Fruit fly (Drosophila melanogaster) whole organism, embryonic: Measurements from ENCODE around the gene w-cup.

Experiments
- Asciz ChIP-seq: fragments of 200-800 bp; sonication (Bioruptor generic); optimal IDR thresholded peaks from 2 replicates; lab custom pipeline; 2017; ENCODE audit warnings: missing biosample characterization, mild to moderate bottlenecking, missing genetic modification characterization, missing genetic modification reagents
- B-H2 ChIP-seq: fragments of 200-800 bp; sonication (Bioruptor generic); optimal IDR thresholded peaks from 2 replicates; lab custom pipeline; 2018; ENCODE audit warnings: missing biosample characterization, mild to moderate bottlenecking, missing genetic modification characterization
- Bdp1 ChIP-seq: fragments of 200-800 bp; sonication (Bioruptor generic); optimal IDR thresholded peaks from 3 replicates; lab custom pipeline; 2016; ENCODE audit warnings: missing biosample characterization, missing genetic modification characterization
- CG10209 ChIP-seq: fragments of 200-800 bp; sonication (Bioruptor generic); optimal IDR thresholded peaks from 3 replicates; lab custom pipeline; 2017; ENCODE audit warnings: missing biosample characterization, mild to moderate bottlenecking, missing genetic modification characterization, missing genetic modification reagents
- CG11093 ChIP-seq: fragments of 200-800 bp; sonication (Bioruptor generic); IDR thresholded peaks from 3 replicates; pipeline ENCODE4 v1.3.6; 2022; ENCODE audit warnings: missing biosample characterization, missing genetic modification characterization
- CG11247 ChIP-seq: fragments of 200-800 bp; sonication (Bioruptor generic); IDR thresholded peaks from 2 replicates; pipeline ENCODE4 v1.3.6; 2022; ENCODE audit warnings: missing biosample characterization, missing genetic modification characterization
- CG11695 ChIP-seq: fragments of 200-800 bp; sonication (Bioruptor generic); IDR thresholded peaks from 3 replicates; pipeline ENCODE4 v1.3.6; 2022; ENCODE audit warnings: missing biosample characterization, missing genetic modification characterization
- CG11723 ChIP-seq: fragments of 200-800 bp; sonication (Bioruptor generic); optimal IDR thresholded peaks from 2 replicates; lab custom pipeline; 2017; ENCODE audit warnings: missing biosample characterization, mild to moderate bottlenecking, missing genetic modification characterization
- CG1233 ChIP-seq: fragments of 200-800 bp; sonication (Bioruptor generic); optimal IDR thresholded peaks from 4 replicates; lab custom pipeline; 2018; ENCODE audit warnings: missing biosample characterization, mild to moderate bottlenecking, missing genetic modification characterization
- CG13123 ChIP-seq: fragments of 200-800 bp; sonication (Bioruptor generic); optimal IDR thresholded peaks from 2 replicates; lab custom pipeline; 2016; ENCODE audit warnings: missing biosample characterization, missing genetic modification characterization
- CG13894 ChIP-seq: fragments of 200-800 bp; sonication (Bioruptor generic); optimal IDR thresholded peaks from 3 replicates; lab custom pipeline; 2018; ENCODE audit warnings: missing biosample characterization, mild to moderate bottlenecking, missing genetic modification characterization, moderate library complexity
- CG14441 ChIP-seq: fragments of 200-800 bp; sonication (Bioruptor generic); IDR thresholded peaks from 2 replicates; pipeline ENCODE4 v1.3.6; 2022; ENCODE audit warnings: missing biosample characterization, missing genetic modification characterization
- CG1647 ChIP-seq: fragments of 200-800 bp; sonication (Bioruptor generic); optimal IDR thresholded peaks from 3 replicates; lab custom pipeline; 2016; ENCODE audit warnings: missing biosample characterization, missing genetic modification characterization
- CG1832 ChIP-seq: fragments of 200-800 bp; sonication (Bioruptor generic); optimal IDR thresholded peaks from 2 replicates; lab custom pipeline; 2017; ENCODE audit warnings: missing biosample characterization, mild to moderate bottlenecking, missing genetic modification characterization, inconsistent platforms
- CG18599 ChIP-seq: fragments of 200-800 bp; sonication (Bioruptor generic); optimal IDR thresholded peaks from 3 replicates; lab custom pipeline; 2017; ENCODE audit warnings: missing biosample characterization, missing genetic modification characterization, mild to moderate bottlenecking, moderate library complexity, missing genetic modification reagents
- CG18619 ChIP-seq: fragments of 200-800 bp; sonication (Bioruptor generic); optimal IDR thresholded peaks from 3 replicates; lab custom pipeline; 2017; ENCODE audit warnings: missing biosample characterization, mild to moderate bottlenecking, missing genetic modification characterization
- CG34376 ChIP-seq: fragments of 200-800 bp; sonication (Bioruptor generic); optimal IDR thresholded peaks from 2 replicates; lab custom pipeline; 2018; ENCODE audit warnings: missing biosample characterization, mild to moderate bottlenecking, missing genetic modification characterization
- CG3838 ChIP-seq: fragments of 200-800 bp; sonication (Bioruptor generic); optimal IDR thresholded peaks from 3 replicates; lab custom pipeline; 2016; ENCODE audit warnings: missing biosample characterization, missing genetic modification characterization
- CG3847 ChIP-seq: fragments of 200-800 bp; sonication (Bioruptor generic); IDR thresholded peaks from 2 replicates; pipeline ENCODE4 v1.3.6; 2022; ENCODE audit warnings: missing biosample characterization, missing genetic modification characterization
- CG7357 ChIP-seq: fragments of 200-800 bp; sonication (Bioruptor generic); IDR thresholded peaks from 3 replicates; pipeline ENCODE4 v1.3.6; 2022; ENCODE audit warnings: missing biosample characterization, missing genetic modification characterization
- CG8290 ChIP-seq, 3 experiments: fragments of 200-800 bp; sonication (Bioruptor generic); optimal IDR thresholded peaks; 2 replicates each; lab custom pipeline; 2016 to 2019; ENCODE audit warnings: missing biosample characterization in 3 of 3, missing genetic modification characterization in 3 of 3, mild to moderate bottlenecking in 2 of 3, moderate library complexity in 1 of 3
- CG8388 ChIP-seq: fragments of 200-800 bp; sonication (Bioruptor generic); optimal IDR thresholded peaks from 2 replicates; lab custom pipeline; 2019; ENCODE audit warnings: missing biosample characterization, mild to moderate bottlenecking, missing genetic modification characterization, moderate library complexity
- CG9727 ChIP-seq: fragments of 200-800 bp; sonication (Bioruptor generic); optimal IDR thresholded peaks from 3 replicates; lab custom pipeline; 2017; ENCODE audit warnings: missing biosample characterization, mild to moderate bottlenecking, missing genetic modification characterization
- D19B ChIP-seq: fragments of 200-800 bp; sonication (Bioruptor generic); optimal IDR thresholded peaks from 2 replicates; lab custom pipeline; 2017; ENCODE audit warnings: missing biosample characterization, mild to moderate bottlenecking, missing genetic modification characterization
- Dek ChIP-seq: fragments of 200-800 bp; sonication (Bioruptor generic); optimal IDR thresholded peaks from 3 replicates; lab custom pipeline; 2019; ENCODE audit warnings: missing biosample characterization, mild to moderate bottlenecking, missing genetic modification characterization, moderate library complexity
- Dfd ChIP-seq, 2 experiments: fragments of >200 bp; optimal IDR thresholded peaks; 2 replicates each; lab custom pipeline; 2017; ENCODE audit warnings: missing biosample characterization in 2 of 2, missing genetic modification characterization in 2 of 2
- Dip2 ChIP-seq: fragments of 200-800 bp; sonication (Bioruptor generic); IDR thresholded peaks from 2 replicates; pipeline ENCODE4 v1.3.6; 2022; ENCODE audit warnings: missing biosample characterization, missing genetic modification characterization
- Dref ChIP-seq: fragments of 200-800 bp; sonication (Bioruptor generic); IDR thresholded peaks from 2 replicates; pipeline ENCODE4 v1.3.6; 2022; ENCODE audit warnings: missing biosample characterization, missing genetic modification characterization
- Gug ChIP-seq: fragments of 200-800 bp; sonication (Bioruptor generic); IDR thresholded peaks from 4 replicates; pipeline ENCODE4 v1.3.6; 2022; ENCODE audit warnings: missing biosample characterization, missing genetic modification characterization
- HLH3B ChIP-seq: fragments of 200-800 bp; sonication (Bioruptor generic); IDR thresholded peaks from 2 replicates; pipeline ENCODE4 v1.3.6; 2022; ENCODE audit warnings: missing biosample characterization, missing genetic modification characterization
- MESR4 ChIP-seq: fragments of 200-800 bp; sonication (Bioruptor generic); optimal IDR thresholded peaks from 2 replicates; lab custom pipeline; 2018; ENCODE audit warnings: missing biosample characterization, mild to moderate bottlenecking, missing genetic modification characterization, moderate library complexity
- Mrtf ChIP-seq: fragments of 200-800 bp; sonication (Bioruptor generic); IDR thresholded peaks from 3 replicates; pipeline ENCODE4 v1.3.6; 2022; ENCODE audit warnings: missing biosample characterization, missing genetic modification characterization
- NfI ChIP-seq: fragments of 200-800 bp; sonication (Bioruptor generic); optimal IDR thresholded peaks from 3 replicates; lab custom pipeline; 2018; ENCODE audit warnings: missing biosample characterization, mild to moderate bottlenecking, missing genetic modification characterization, moderate library complexity
- Sox100B ChIP-seq: fragments of 200-800 bp; sonication (Bioruptor generic); optimal IDR thresholded peaks from 3 replicates; lab custom pipeline; 2018; ENCODE audit warnings: missing biosample characterization, mild to moderate bottlenecking, missing genetic modification characterization
- Stat92E ChIP-seq, 3 experiments: fragments of >200 bp in 2 of 3; fragments of 200-800 bp in 1 of 3; sonication (Bioruptor generic) in 1 of 3; optimal IDR thresholded peaks; 2 replicates each; lab custom pipeline; 2017 to 2019; ENCODE audit warnings: missing biosample characterization in 3 of 3, missing genetic modification characterization in 3 of 3, mild to moderate bottlenecking in 1 of 3, moderate library complexity in 1 of 3
- Tbp ChIP-seq: fragments of >200 bp; optimal IDR thresholded peaks from 2 replicates; lab custom pipeline; 2018; ENCODE audit warnings: missing biosample characterization, missing genetic modification characterization
- Vsx1 ChIP-seq: fragments of 200-800 bp; sonication (Bioruptor generic); optimal IDR thresholded peaks from 2 replicates; lab custom pipeline; 2017; ENCODE audit warnings: missing biosample characterization, mild to moderate bottlenecking, missing genetic modification characterization, missing genetic modification reagents
- Xrp1 ChIP-seq: fragments of 200-800 bp; sonication (Bioruptor generic); IDR thresholded peaks from 2 replicates; pipeline ENCODE4 v1.3.6; 2022; ENCODE audit warnings: missing biosample characterization, missing genetic modification characterization
- abd-A ChIP-seq: fragments of 200-800 bp; sonication (Bioruptor generic); optimal IDR thresholded peaks from 3 replicates; lab custom pipeline; 2019; ENCODE audit warnings: missing biosample characterization, mild to moderate bottlenecking, missing genetic modification characterization, moderate library complexity
- bab2 ChIP-seq: fragments of 200-800 bp; sonication (Bioruptor generic); optimal IDR thresholded peaks from 2 replicates; lab custom pipeline; 2016; ENCODE audit warnings: missing biosample characterization, missing genetic modification characterization
- dan ChIP-seq: fragments of 200-800 bp; sonication (Bioruptor generic); IDR thresholded peaks from 2 replicates; pipeline ENCODE4 v1.3.6; 2022; ENCODE audit warnings: missing biosample characterization, missing genetic modification characterization
- dysf ChIP-seq: fragments of 200-800 bp; sonication (Bioruptor generic); IDR thresholded peaks from 3 replicates; pipeline ENCODE4 v1.3.6; 2022; ENCODE audit warnings: missing biosample characterization, missing genetic modification characterization
- exex ChIP-seq: fragments of 200-800 bp; sonication (Bioruptor generic); optimal IDR thresholded peaks from 4 replicates; lab custom pipeline; 2018; ENCODE audit warnings: missing biosample characterization, mild to moderate bottlenecking, missing genetic modification characterization, moderate library complexity
- hb ChIP-seq: fragments of 200-800 bp; sonication (Bioruptor generic); IDR thresholded peaks from 3 replicates; pipeline ENCODE4 v1.3.6; 2022; ENCODE audit warnings: missing biosample characterization, missing genetic modification characterization; ENCODE audit not compliant: partially characterized antibody
- lilli ChIP-seq: fragments of 200-800 bp; sonication (Bioruptor generic); optimal IDR thresholded peaks from 3 replicates; lab custom pipeline; 2016; ENCODE audit warnings: missing biosample characterization, missing genetic modification characterization
- lola ChIP-seq, 3 experiments: fragments of >200 bp in 2 of 3; fragments of 200-800 bp in 1 of 3; sonication (Bioruptor generic) in 1 of 3; optimal IDR thresholded peaks; 2 replicates each; lab custom pipeline; 2017 to 2019; ENCODE audit warnings: missing biosample characterization in 3 of 3, missing genetic modification characterization in 3 of 3, mild to moderate bottlenecking in 1 of 3, moderate library complexity in 1 of 3
- mam ChIP-seq: fragments of 200-800 bp; sonication (Bioruptor generic); optimal IDR thresholded peaks from 3 replicates; lab custom pipeline; 2016; ENCODE audit warnings: missing biosample characterization, missing genetic modification characterization
- pnt ChIP-seq: fragments of 200-800 bp; sonication (Bioruptor generic); optimal IDR thresholded peaks from 3 replicates; lab custom pipeline; 2016; ENCODE audit warnings: missing biosample characterization, missing genetic modification characterization
- sqz ChIP-seq: fragments of 200-800 bp; sonication (Bioruptor generic); optimal IDR thresholded peaks from 3 replicates; lab custom pipeline; 2018; ENCODE audit warnings: missing biosample characterization, mild to moderate bottlenecking, missing genetic modification characterization
- vvl ChIP-seq: fragments of 200-800 bp; sonication (Bioruptor generic); IDR thresholded peaks from 2 replicates; pipeline ENCODE4 v1.3.6; 2022; ENCODE audit warnings: missing biosample characterization, missing genetic modification characterization

The w-cup gene

dm6 chr2L:10616767-10617166 lies 39.2 kb upstream of the w-cup start (continued):
- TF ChIP-seq mam = peak; percentile 43
- peak; percentile 73 for TF ChIP-seq CG11093
- TF ChIP-seq CG14441 = peak; percentile 81
- TF ChIP-seq Asciz (GFP tag; lab: Kevin White, UChicago) = peak; percentile 68
- peak; percentile 57; the same call in 1 of the 3 replicates for TF ChIP-seq CG7357 (GFP tag; lab: Robert Waterston, UW)
- TF ChIP-seq D19B (GFP tag; lab: Kevin White, UChicago) = no peak
- TF ChIP-seq NfI = peak; percentile 53
- TF ChIP-seq CG8290 (GFP tag; optimal IDR thresholded peaks at IDR 0.05; lab: Kevin White, UChicago) = peak; percentile 30
- TF ChIP-seq CG8290 (tag; optimal IDR thresholded peaks at IDR 0.05; lab: Kevin White, UChicago) = peak in 1 of 2 experiments; percentile 28
- no peak for TF ChIP-seq CG34376 (GFP tag; lab: Kevin White, UChicago)
- TF ChIP-seq Vsx1 (GFP tag; lab: Kevin White, UChicago) = no peak
- peak; percentile 83 for TF ChIP-seq CG11695 (GFP tag; lab: Robert Waterston, UW)
- TF ChIP-seq abd-A (tag; lab: Kevin White, UChicago) = no peak
- peak; percentile 93 for TF ChIP-seq vvl
- peak; percentile 39 for TF ChIP-seq Dek
- peak in 1 of 3 experiments; percentile 28 for TF ChIP-seq Stat92E (GFP tag; optimal IDR thresholded peaks at IDR 0.05; lab: Kevin White, UChicago)
- TF ChIP-seq sqz (GFP tag; lab: Kevin White, UChicago) = peak; percentile 19
- no peak for TF ChIP-seq Dref
- peak; percentile 50; the same call in 3 of the 4 replicates for TF ChIP-seq Gug (GFP tag; lab: Robert Waterston, UW)
- no peak for TF ChIP-seq B-H2 (GFP tag; lab: Kevin White, UChicago)
- TF ChIP-seq MESR4 (GFP tag; lab: Kevin White, UChicago) = no peak
- TF ChIP-seq CG9727 = peak; percentile 69
- no peak for TF ChIP-seq CG1832 (GFP tag; lab: Kevin White, UChicago)
- TF ChIP-seq exex (tag; lab: Kevin White, UChicago) = no peak
- peak; percentile 57 for TF ChIP-seq CG1233 (GFP tag; lab: Kevin White, UChicago)
- TF ChIP-seq Dfd (GFP tag; optimal IDR thresholded peaks at IDR 0.05; lab: Kevin White, UChicago) = no peak
- peak; percentile 68 for TF ChIP-seq CG18599 (GFP tag; lab: Kevin White, UChicago)
- TF ChIP-seq CG1647 (GFP tag; lab: Kevin White, UChicago) = peak; percentile 41
- TF ChIP-seq hb (GFP tag; lab: Robert Waterston, UW) = no peak
- TF ChIP-seq CG3838 = no peak
- TF ChIP-seq Dip2 = no peak
- TF ChIP-seq dysf (GFP tag; lab: Robert Waterston, UW) = peak; percentile 85
- peak; percentile 62 for TF ChIP-seq pnt (GFP tag; lab: Kevin White, UChicago)
- TF ChIP-seq CG3847 (GFP tag; lab: Robert Waterston, UW) = peak; percentile 47; the same call in 1 of the 2 replicates
- TF ChIP-seq CG8388 = peak; percentile 82
- TF ChIP-seq Mrtf (GFP tag; lab: Robert Waterston, UW) = peak; percentile 57; the same call in 2 of the 3 replicates
- peak; percentile 60 for TF ChIP-seq bab2 (GFP tag; lab: Kevin White, UChicago)
- no peak for TF ChIP-seq CG13894 (tag; lab: Kevin White, UChicago)
- TF ChIP-seq CG11247 (GFP tag; lab: Robert Waterston, UW) = peak; percentile 52; the same call in 1 of the 2 replicates
- TF ChIP-seq Xrp1 (GFP tag; lab: Robert Waterston, UW) = peak; percentile 90
- TF ChIP-seq Tbp (GFP tag; lab: Kevin White, UChicago) = no peak
- TF ChIP-seq Sox100B (GFP tag; lab: Kevin White, UChicago) = peak; percentile 73
- TF ChIP-seq lilli (GFP tag; lab: Kevin White, UChicago) = peak; percentile 56
- peak; percentile 19 for TF ChIP-seq CG11723 (GFP tag; lab: Kevin White, UChicago)
- no peak for TF ChIP-seq dan
- peak; percentile 35 for TF ChIP-seq CG13123 (GFP tag; lab: Kevin White, UChicago)
- TF ChIP-seq lola (GFP tag; optimal IDR thresholded peaks at IDR 0.05; lab: Kevin White, UChicago) = peak in 1 of 3 experiments; percentile 67
- TF ChIP-seq HLH3B (GFP tag; lab: Robert Waterston, UW) = peak; percentile 88
- TF ChIP-seq Bdp1 (GFP tag; lab: Kevin White, UChicago) = peak; percentile 6
- TF ChIP-seq CG10209 (GFP tag; lab: Kevin White, UChicago) = peak; percentile 68
- TF ChIP-seq CG18619 (GFP tag; lab: Kevin White, UChicago) = peak; percentile 54
